Fruit fly (Drosophila melanogaster): Measurements from ENCODE around the gene Jon25Biii.

- TF ChIP-seq EcR (GFP tag; optimal IDR thresholded peaks at IDR 0.05): no peak
- TF ChIP-seq psq (optimal IDR thresholded peaks at IDR 0.05): no peak
- TF ChIP-seq Dll (optimal IDR thresholded peaks at IDR 0.05): no peak
Observed at dm6 chr2L:4915715-4916153, 34.8 kb downstream of the Jon25Biii start.

Data from whole organism.